Fruit fly (Drosophila melanogaster) whole organism, adult: ENCODE measurements around the gene janA.

Source experiments
- CG11617 ChIP-seq: fragments of 200-800 bp; sonication (Bioruptor generic); optimal IDR thresholded peaks from 2 replicates; lab custom pipeline; 2017; ENCODE audit warnings: mild to moderate bottlenecking, missing biosample characterization, missing genetic modification reagents, missing genetic modification characterization
- CG12768 ChIP-seq: fragments of 200-800 bp; sonication (Bioruptor generic); optimal IDR thresholded peaks from 2 replicates; lab custom pipeline; 2017; ENCODE audit warnings: missing biosample characterization, missing genetic modification characterization, mild to moderate bottlenecking, moderate library complexity, missing genetic modification reagents
- CG14711 ChIP-seq: fragments of 200-800 bp; sonication (Bioruptor generic); optimal IDR thresholded peaks from 2 replicates; lab custom pipeline; 2018; ENCODE audit warnings: missing biosample characterization, mild to moderate bottlenecking, missing genetic modification characterization, moderate library complexity
- CG1620 ChIP-seq: fragments of 200-800 bp; sonication (Bioruptor generic); optimal IDR thresholded peaks from 2 replicates; lab custom pipeline; 2016; ENCODE audit warnings: missing biosample characterization, missing genetic modification characterization
- CG33017 ChIP-seq: fragments of 200-800 bp; sonication (Bioruptor generic); optimal IDR thresholded peaks from 2 replicates; lab custom pipeline; 2018; ENCODE audit warnings: missing biosample characterization, mild to moderate bottlenecking, missing genetic modification characterization, moderate library complexity
- CG5204 ChIP-seq: fragments of 200-800 bp; sonication (Bioruptor generic); optimal IDR thresholded peaks from 2 replicates; lab custom pipeline; 2016; ENCODE audit warnings: missing biosample characterization, missing genetic modification characterization
- CG7045 ChIP-seq: fragments of 200-800 bp; sonication (Bioruptor generic); optimal IDR thresholded peaks from 2 replicates; lab custom pipeline; 2017; ENCODE audit warnings: missing biosample characterization, mild to moderate bottlenecking, missing genetic modification characterization
- CG7101 ChIP-seq: fragments of 200-800 bp; sonication (Bioruptor generic); optimal IDR thresholded peaks from 2 replicates; lab custom pipeline; 2018; ENCODE audit warnings: missing biosample characterization, mild to moderate bottlenecking, missing genetic modification characterization, moderate library complexity
- Clk ChIP-seq: fragments of 200-800 bp; sonication (Bioruptor generic); optimal IDR thresholded peaks from 2 replicates; lab custom pipeline; 2017; ENCODE audit warnings: missing biosample characterization, missing genetic modification characterization
- Crg-1 ChIP-seq: fragments of 200-800 bp; sonication (Bioruptor generic); optimal IDR thresholded peaks from 2 replicates; lab custom pipeline; 2016; ENCODE audit warnings: missing biosample characterization, missing genetic modification characterization
- Hr96 ChIP-seq: fragments of 200-800 bp; sonication (Bioruptor generic); optimal IDR thresholded peaks from 2 replicates; lab custom pipeline; 2016; ENCODE audit warnings: missing biosample characterization, missing genetic modification characterization
- Mnt ChIP-seq: fragments of 200-800 bp; sonication (Bioruptor generic); optimal IDR thresholded peaks from 2 replicates; lab custom pipeline; 2016; ENCODE audit warnings: missing biosample characterization, mild to moderate bottlenecking, missing genetic modification characterization
- bab1 ChIP-seq: fragments of 200-800 bp; sonication (Bioruptor generic); optimal IDR thresholded peaks from 3 replicates; lab custom pipeline; 2019; ENCODE audit warnings: missing biosample characterization, mild to moderate bottlenecking, missing genetic modification characterization, moderate library complexity
- cic ChIP-seq: fragments of 200-800 bp; sonication (Bioruptor generic); optimal IDR thresholded peaks from 2 replicates; lab custom pipeline; 2017; ENCODE audit warnings: missing biosample characterization, mild to moderate bottlenecking, missing genetic modification characterization, moderate library complexity
- cnc ChIP-seq, 2 experiments: fragments of >200 bp; optimal IDR thresholded peaks; 2 replicates each; lab custom pipeline; 2017
- kay ChIP-seq: fragments of 200-800 bp; sonication (Bioruptor generic); peaks from one replicate; lab custom pipeline; 2016; ENCODE audit warnings: missing biosample characterization, missing genetic modification characterization, borderline replicate concordance
- ovo ChIP-seq: fragments of 200-800 bp; sonication (Bioruptor generic); optimal IDR thresholded peaks from 2 replicates; lab custom pipeline; 2016; ENCODE audit warnings: missing biosample characterization, missing genetic modification characterization
- pad ChIP-seq: fragments of 200-800 bp; sonication (Bioruptor generic); optimal IDR thresholded peaks from 3 replicates; lab custom pipeline; 2017; ENCODE audit warnings: missing biosample characterization, missing genetic modification characterization, mild to moderate bottlenecking, moderate library complexity, missing genetic modification reagents
- tj ChIP-seq: fragments of 200-800 bp; sonication (Bioruptor generic); optimal IDR thresholded peaks from 3 replicates; lab custom pipeline; 2017; ENCODE audit warnings: missing biosample characterization, mild to moderate bottlenecking, missing genetic modification characterization, moderate library complexity
- toe ChIP-seq: fragments of 200-800 bp; sonication (Bioruptor generic); optimal IDR thresholded peaks from 2 replicates; lab custom pipeline; 2016; ENCODE audit warnings: missing biosample characterization, missing genetic modification characterization

Gene janA

DNA sequence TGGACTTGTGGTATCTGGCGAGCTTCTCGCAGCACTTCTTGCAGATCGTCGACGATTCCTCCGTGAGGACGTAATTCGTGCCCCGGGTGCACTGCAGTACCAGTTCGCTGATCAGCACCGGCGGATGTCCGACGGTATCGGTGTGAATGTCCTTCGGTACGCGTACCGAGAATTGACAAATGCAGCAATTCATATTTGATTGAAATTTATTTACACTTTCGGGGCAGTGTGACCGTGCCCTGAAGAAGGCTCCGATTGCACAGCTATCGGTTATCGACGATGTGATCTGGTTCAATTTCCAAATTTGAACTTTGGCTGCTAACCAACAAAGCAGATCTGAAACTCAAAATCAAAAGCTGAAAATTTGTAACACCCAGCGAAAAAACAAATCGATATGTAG, 2.7 kb downstream of the janA start, which contains the start of gene ZIPIC:
Gene ZIPIC (minus strand): TSS at position 262 of the 400 bp plus-strand sequence.
- no peak for TF ChIP-seq Clk (GFP tag; lab: Kevin White, UChicago)
- TF ChIP-seq CG33017 (tag; lab: Kevin White, UChicago), result no peak
- no peak for TF ChIP-seq CG12768
- no peak for TF ChIP-seq cnc (optimal IDR thresholded peaks at IDR 0.05; lab: Kevin White, UChicago)
- no peak for TF ChIP-seq Hr96 (GFP tag; lab: Kevin White, UChicago)
- no peak for TF ChIP-seq CG5204 (GFP tag; lab: Kevin White, UChicago)

DNA sequence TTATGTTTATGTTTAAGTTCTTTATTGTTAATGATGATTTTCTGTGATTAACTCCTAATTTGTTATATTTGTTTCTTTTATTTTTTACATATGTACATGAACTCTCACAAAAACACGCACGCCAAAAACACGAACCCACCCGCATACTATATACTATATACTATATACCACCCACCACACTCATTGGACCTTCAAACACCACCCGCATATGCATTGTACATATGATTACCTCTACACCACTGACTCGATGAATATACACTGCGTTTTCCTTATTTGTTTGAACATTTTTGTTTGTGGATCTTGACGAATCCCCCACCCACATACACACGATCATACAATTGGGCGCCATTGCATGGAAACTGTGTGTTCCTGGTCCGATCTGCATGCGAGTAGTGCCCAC, 7.1 kb downstream of the janA start:
- TF ChIP-seq CG5204 (GFP tag; lab: Kevin White, UChicago) (no peak), CG1620 (no peak), bab1 (GFP tag; lab: Kevin White, UChicago) (no peak), CG7045 (GFP tag; lab: Kevin White, UChicago) (no peak), Crg-1 (GFP tag; lab: Kevin White, UChicago) (no peak), cic (GFP tag; lab: Kevin White, UChicago) (no peak), tj (GFP tag; lab: Kevin White, UChicago) (no peak), CG12768 (no peak), toe (GFP tag; lab: Kevin White, UChicago) (no peak), CG11617 (GFP tag; lab: Kevin White, UChicago) (no peak), Clk (GFP tag; lab: Kevin White, UChicago) (no peak), cnc (optimal IDR thresholded peaks at IDR 0.05; lab: Kevin White, UChicago) (no peak), Hr96 (GFP tag; lab: Kevin White, UChicago) (no peak), Mnt (GFP tag; lab: Kevin White, UChicago) (no peak), ovo (GFP tag; lab: Kevin White, UChicago) (no peak), pad (GFP tag; lab: Kevin White, UChicago) (no peak), CG7101 (tag; lab: Kevin White, UChicago) (no peak), CG14711 (no peak)

dm6 chr3R:30030061-30030460, 9.3 kb downstream of the janA start:
- TF ChIP-seq cnc (optimal IDR thresholded peaks at IDR 0.05; lab: Kevin White, UChicago), result no peak
- TF ChIP-seq bab1 (GFP tag; lab: Kevin White, UChicago), result no peak
- TF ChIP-seq CG7045 (GFP tag; lab: Kevin White, UChicago), result no peak
- TF ChIP-seq Hr96 (GFP tag; lab: Kevin White, UChicago), result no peak
- no peak for TF ChIP-seq pad (GFP tag; lab: Kevin White, UChicago)
- TF ChIP-seq Mnt (GFP tag; lab: Kevin White, UChicago), result no peak
- no peak for TF ChIP-seq Clk (GFP tag; lab: Kevin White, UChicago)
- no peak for TF ChIP-seq ovo (GFP tag; lab: Kevin White, UChicago)

- no peak for TF ChIP-seq tj (GFP tag; lab: Kevin White, UChicago)
- no peak for TF ChIP-seq cic (GFP tag; lab: Kevin White, UChicago)
- no peak for TF ChIP-seq CG11617 (GFP tag; lab: Kevin White, UChicago)
- TF ChIP-seq toe (GFP tag; lab: Kevin White, UChicago), result no peak
- no peak for TF ChIP-seq Clk (GFP tag; lab: Kevin White, UChicago)
- no peak for TF ChIP-seq kay
- no peak for TF ChIP-seq Crg-1 (GFP tag; lab: Kevin White, UChicago)
- TF ChIP-seq CG7045 (GFP tag; lab: Kevin White, UChicago), result no peak
- no peak for TF ChIP-seq CG33017 (tag; lab: Kevin White, UChicago)
- no peak for TF ChIP-seq CG12768
- no peak for TF ChIP-seq CG7101 (tag; lab: Kevin White, UChicago)
- TF ChIP-seq Mnt (GFP tag; lab: Kevin White, UChicago), result no peak
- no peak for TF ChIP-seq CG5204 (GFP tag; lab: Kevin White, UChicago)
- no peak for TF ChIP-seq CG1620
- TF ChIP-seq CG14711, result no peak
- TF ChIP-seq cnc (optimal IDR thresholded peaks at IDR 0.05; lab: Kevin White, UChicago), result no peak
- TF ChIP-seq bab1 (GFP tag; lab: Kevin White, UChicago), result no peak
- no peak for TF ChIP-seq Hr96 (GFP tag; lab: Kevin White, UChicago)
- no peak for TF ChIP-seq pad (GFP tag; lab: Kevin White, UChicago)
These were observed 15.9 kb downstream of the janA start for dm6 chr3R:30023445-30023844.

- TF ChIP-seq CG14711 (peak; percentile 57), cnc (optimal IDR thresholded peaks at IDR 0.05; lab: Kevin White, UChicago) (no peak), Mnt (GFP tag; lab: Kevin White, UChicago) (peak; percentile 5), CG11617 (GFP tag; lab: Kevin White, UChicago) (no peak), CG5204 (GFP tag; lab: Kevin White, UChicago) (no peak), CG1620 (no peak)
These were observed 16.8 kb downstream of the janA start, which contains the start of the genes RpS28a and Axn for dm6 chr3R:30022452-30023028. RpS28a (minus strand) TSS chr3R:30022648. Axn (plus strand) TSS chr3R:30022842.

dm6 chr3R:30021559-30022451, 17.5 kb downstream of the janA start, which contains the start of gene Mgat2:
Mgat2 (minus strand) TSS chr3R:30022221.
- peak; percentile 41 for TF ChIP-seq bab1 (GFP tag; lab: Kevin White, UChicago)
- TF ChIP-seq CG12768, result peak; percentile 67
- peak; percentile 42 for TF ChIP-seq CG7101 (tag; lab: Kevin White, UChicago)
- peak; percentile 75 for TF ChIP-seq Mnt (GFP tag; lab: Kevin White, UChicago)
- TF ChIP-seq CG11617 (GFP tag; lab: Kevin White, UChicago), result peak; percentile 53
- no peak for TF ChIP-seq Crg-1 (GFP tag; lab: Kevin White, UChicago)
- no peak for TF ChIP-seq CG1620
- TF ChIP-seq CG5204 (GFP tag; lab: Kevin White, UChicago), result no peak
- no peak for TF ChIP-seq pad (GFP tag; lab: Kevin White, UChicago)
- TF ChIP-seq kay, result no peak
- no peak for TF ChIP-seq toe (GFP tag; lab: Kevin White, UChicago)
- TF ChIP-seq tj (GFP tag; lab: Kevin White, UChicago), result peak; percentile 28
- TF ChIP-seq cnc (optimal IDR thresholded peaks at IDR 0.05; lab: Kevin White, UChicago), result no peak
- peak; percentile 85 for TF ChIP-seq cic (GFP tag; lab: Kevin White, UChicago)
- peak; percentile 50 for TF ChIP-seq CG7045 (GFP tag; lab: Kevin White, UChicago)
- no peak for TF ChIP-seq ovo (GFP tag; lab: Kevin White, UChicago)
- peak; percentile 72 for TF ChIP-seq Hr96 (GFP tag; lab: Kevin White, UChicago)
- no peak for TF ChIP-seq Clk (GFP tag; lab: Kevin White, UChicago)
- no peak for TF ChIP-seq CG14711
- TF ChIP-seq CG33017 (tag; lab: Kevin White, UChicago), result peak; percentile 65
